Fruit fly (Drosophila melanogaster) whole organism, embryonic: ENCODE data around the gene CG10348.

Experiments used
- Ada2b ChIP-seq: fragments of 200-800 bp; sonication (Bioruptor generic); IDR thresholded peaks from 2 replicates; pipeline ENCODE4 v1.3.6; 2022; ENCODE audit warnings: missing biosample characterization, missing genetic modification characterization
- Atf6 ChIP-seq: fragments of 200-800 bp; sonication (Bioruptor generic); IDR thresholded peaks from 2 replicates; pipeline ENCODE4 v1.3.6; 2022; ENCODE audit warnings: missing biosample characterization, missing genetic modification characterization
- Bgb ChIP-seq: fragments of 200-800 bp; sonication (Bioruptor generic); IDR thresholded peaks from 2 replicates; pipeline ENCODE4 v1.3.6; 2022; ENCODE audit warnings: missing biosample characterization, missing genetic modification characterization; ENCODE audit not compliant: partially characterized antibody
- CG1024 ChIP-seq: fragments of 200-800 bp; sonication (Bioruptor generic); IDR thresholded peaks from 2 replicates; pipeline ENCODE4 v1.3.6; 2022; ENCODE audit warnings: missing biosample characterization, missing genetic modification characterization
- CG11723 ChIP-seq: fragments of 200-800 bp; sonication (Bioruptor generic); optimal IDR thresholded peaks from 2 replicates; lab custom pipeline; 2017; ENCODE audit warnings: missing biosample characterization, mild to moderate bottlenecking, missing genetic modification characterization
- CG12744 ChIP-seq: fragments of 200-800 bp; sonication (Bioruptor generic); optimal IDR thresholded peaks from 2 replicates; lab custom pipeline; 2016; ENCODE audit warnings: missing biosample characterization, missing genetic modification characterization
- CG13894 ChIP-seq: fragments of 200-800 bp; sonication (Bioruptor generic); optimal IDR thresholded peaks from 3 replicates; lab custom pipeline; 2018; ENCODE audit warnings: missing biosample characterization, mild to moderate bottlenecking, missing genetic modification characterization, moderate library complexity
- CG15011 ChIP-seq: fragments of 200-800 bp; sonication (Bioruptor generic); optimal IDR thresholded peaks from 3 replicates; lab custom pipeline; 2018; ENCODE audit warnings: missing biosample characterization, mild to moderate bottlenecking, missing genetic modification characterization
- CG15269 ChIP-seq: fragments of 200-800 bp; sonication (Bioruptor generic); optimal IDR thresholded peaks from 2 replicates; lab custom pipeline; 2018; ENCODE audit warnings: missing biosample characterization, mild to moderate bottlenecking, missing genetic modification characterization, moderate library complexity
- CG17359 ChIP-seq: fragments of 200-800 bp; sonication (Bioruptor generic); optimal IDR thresholded peaks from 3 replicates; lab custom pipeline; 2018; ENCODE audit warnings: missing biosample characterization, mild to moderate bottlenecking, missing genetic modification characterization, moderate library complexity
- CG17385 ChIP-seq: fragments of 200-800 bp; sonication (Bioruptor generic); optimal IDR thresholded peaks from 3 replicates; lab custom pipeline; 2018; ENCODE audit warnings: missing biosample characterization, mild to moderate bottlenecking, missing genetic modification characterization
- CG17568 ChIP-seq: fragments of 200-800 bp; sonication (Bioruptor generic); optimal IDR thresholded peaks from 2 replicates; lab custom pipeline; 2018; ENCODE audit warnings: missing biosample characterization, mild to moderate bottlenecking, missing genetic modification characterization, moderate library complexity
- CG17802 ChIP-seq: fragments of 200-800 bp; sonication (Bioruptor generic); optimal IDR thresholded peaks from 2 replicates; lab custom pipeline; 2018; ENCODE audit warnings: missing biosample characterization, mild to moderate bottlenecking, missing genetic modification characterization, moderate library complexity
- CG2116 ChIP-seq: fragments of 200-800 bp; sonication (Bioruptor generic); optimal IDR thresholded peaks from 3 replicates; lab custom pipeline; 2018; ENCODE audit warnings: missing biosample characterization, mild to moderate bottlenecking, missing genetic modification characterization
- CG2199 ChIP-seq: fragments of 200-800 bp; sonication (Bioruptor generic); IDR thresholded peaks from 3 replicates; pipeline ENCODE4 v1.3.6; 2022; ENCODE audit warnings: missing biosample characterization, missing genetic modification characterization
- CG3065 ChIP-seq: fragments of 200-800 bp; sonication (Bioruptor generic); optimal IDR thresholded peaks from 2 replicates; lab custom pipeline; 2016; ENCODE audit warnings: missing biosample characterization, missing genetic modification characterization
- CG31388 ChIP-seq: fragments of 200-800 bp; sonication (Bioruptor generic); optimal IDR thresholded peaks from 2 replicates; lab custom pipeline; 2016; ENCODE audit warnings: missing biosample characterization, missing genetic modification characterization
- CG33213 ChIP-seq: fragments of 200-800 bp; sonication (Bioruptor generic); optimal IDR thresholded peaks from 3 replicates; lab custom pipeline; 2016; ENCODE audit warnings: missing biosample characterization, missing genetic modification characterization
- CG34224 ChIP-seq: fragments of 200-800 bp; sonication (Bioruptor generic); IDR thresholded peaks from 3 replicates; pipeline ENCODE4 v1.3.6; 2022; ENCODE audit warnings: missing biosample characterization, missing genetic modification characterization; ENCODE audit not compliant: partially characterized antibody
- CG34422 ChIP-seq: fragments of 200-800 bp; sonication (Bioruptor generic); IDR thresholded peaks from 3 replicates; pipeline ENCODE4 v1.3.6; 2022; ENCODE audit warnings: missing biosample characterization, missing genetic modification characterization
- CG3995 ChIP-seq: fragments of 200-800 bp; sonication (Bioruptor generic); optimal IDR thresholded peaks from 3 replicates; lab custom pipeline; 2016; ENCODE audit warnings: missing biosample characterization, missing genetic modification characterization
- CG7987 ChIP-seq: fragments of 200-800 bp; sonication (Bioruptor generic); optimal IDR thresholded peaks from 2 replicates; lab custom pipeline; 2018; ENCODE audit warnings: missing biosample characterization, mild to moderate bottlenecking, missing genetic modification characterization, moderate library complexity
- CG8359 ChIP-seq: fragments of 200-800 bp; sonication (Bioruptor generic); optimal IDR thresholded peaks from 2 replicates; lab custom pipeline; 2017; ENCODE audit warnings: missing biosample characterization, mild to moderate bottlenecking, missing genetic modification characterization, borderline replicate concordance
- Chrac-16 ChIP-seq: fragments of 200-800 bp; sonication (Bioruptor generic); optimal IDR thresholded peaks from 3 replicates; lab custom pipeline; 2016; ENCODE audit warnings: missing biosample characterization, missing genetic modification characterization
- Dfd ChIP-seq, 2 experiments: fragments of >200 bp; optimal IDR thresholded peaks; 2 replicates each; lab custom pipeline; 2017; ENCODE audit warnings: missing biosample characterization in 2 of 2, missing genetic modification characterization in 2 of 2
- Gsc ChIP-seq: fragments of 200-800 bp; sonication (Bioruptor generic); IDR thresholded peaks from 2 replicates; pipeline ENCODE4 v1.3.6; 2022; ENCODE audit warnings: missing biosample characterization, missing genetic modification characterization
- Hr3 ChIP-seq: fragments of 200-800 bp; sonication (Bioruptor generic); optimal IDR thresholded peaks from 3 replicates; lab custom pipeline; 2016; ENCODE audit warnings: missing biosample characterization, missing genetic modification characterization
- Hr39 ChIP-seq: fragments of >200 bp; optimal IDR thresholded peaks from 2 replicates; lab custom pipeline; 2017
- Oaz ChIP-seq: fragments of 200-800 bp; sonication (Bioruptor generic); IDR thresholded peaks from 2 replicates; pipeline ENCODE4 v1.3.6; 2022; ENCODE audit warnings: missing biosample characterization, missing genetic modification characterization
- Ravus ChIP-seq: fragments of 200-800 bp; sonication (Bioruptor generic); IDR thresholded peaks from 2 replicates; pipeline ENCODE4 v1.3.6; 2022; ENCODE audit warnings: missing biosample characterization, missing genetic modification characterization
- Scr ChIP-seq: fragments of 200-800 bp; sonication (Bioruptor generic); IDR thresholded peaks from 2 replicates; pipeline ENCODE4 v1.3.6; 2022; ENCODE audit warnings: missing biosample characterization, missing genetic modification characterization; ENCODE audit not compliant: partially characterized antibody
- Taf1 ChIP-seq: fragments of 200-800 bp; sonication (Bioruptor generic); IDR thresholded peaks from 2 replicates; pipeline ENCODE4 v1.3.6; 2022; ENCODE audit warnings: missing biosample characterization, missing genetic modification characterization
- Vsx1 ChIP-seq: fragments of 200-800 bp; sonication (Bioruptor generic); optimal IDR thresholded peaks from 2 replicates; lab custom pipeline; 2017; ENCODE audit warnings: missing biosample characterization, mild to moderate bottlenecking, missing genetic modification characterization, missing genetic modification reagents
- Xbp1 ChIP-seq: fragments of 200-800 bp; sonication (Bioruptor generic); optimal IDR thresholded peaks from 3 replicates; lab custom pipeline; 2016; ENCODE audit warnings: missing biosample characterization, mild to moderate bottlenecking, missing genetic modification characterization
- ara ChIP-seq: fragments of 200-800 bp; sonication (Bioruptor generic); IDR thresholded peaks from 2 replicates; pipeline ENCODE4 v1.3.6; 2022; ENCODE audit warnings: missing biosample characterization, missing genetic modification characterization
- ato ChIP-seq: fragments of 200-800 bp; sonication (Bioruptor generic); IDR thresholded peaks from 2 replicates; pipeline ENCODE4 v1.3.6; 2022; ENCODE audit warnings: missing biosample characterization, missing genetic modification characterization; ENCODE audit not compliant: partially characterized antibody
- bab2 ChIP-seq: fragments of 200-800 bp; sonication (Bioruptor generic); optimal IDR thresholded peaks from 2 replicates; lab custom pipeline; 2016; ENCODE audit warnings: missing biosample characterization, missing genetic modification characterization
- chn ChIP-seq: fragments of 200-800 bp; sonication (Bioruptor generic); optimal IDR thresholded peaks from 2 replicates; lab custom pipeline; 2016; ENCODE audit warnings: missing biosample characterization, missing genetic modification characterization
- dimm ChIP-seq: fragments of 200-800 bp; sonication (Bioruptor generic); IDR thresholded peaks from 2 replicates; pipeline ENCODE4 v1.3.6; 2022; ENCODE audit warnings: missing biosample characterization, missing genetic modification characterization
- esg ChIP-seq: fragments of 200-800 bp; sonication (Bioruptor generic); conservative IDR thresholded peaks from 2 replicates; pipeline ENCODE4 v1.3.6; 2022; ENCODE audit warnings: missing biosample characterization, missing genetic modification characterization
- insv ChIP-seq, 2 experiments: fragments of 200-800 bp; sonication (Bioruptor generic); optimal IDR thresholded peaks; 3 replicates each; lab custom pipeline; 2016 to 2018; ENCODE audit warnings: missing biosample characterization in 2 of 2, missing genetic modification characterization in 2 of 2
- kay ChIP-seq: fragments of 200-800 bp; sonication (Bioruptor generic); optimal IDR thresholded peaks from 2 replicates; lab custom pipeline; 2016; ENCODE audit warnings: missing biosample characterization, missing genetic modification characterization
- luna ChIP-seq: fragments of 200-800 bp; sonication (Bioruptor generic); optimal IDR thresholded peaks from 2 replicates; lab custom pipeline; 2016; ENCODE audit warnings: missing biosample characterization, missing genetic modification characterization
- onecut ChIP-seq: fragments of 200-800 bp; sonication (Bioruptor generic); IDR thresholded peaks from 2 replicates; pipeline ENCODE4 v1.3.6; 2022; ENCODE audit warnings: missing biosample characterization, missing genetic modification characterization
- rib ChIP-seq: fragments of 200-800 bp; sonication (Bioruptor generic); IDR thresholded peaks from 2 replicates; pipeline ENCODE4 v1.3.6; 2022; ENCODE audit warnings: missing biosample characterization, missing genetic modification characterization
- schlank ChIP-seq: fragments of 200-800 bp; sonication (Bioruptor generic); optimal IDR thresholded peaks from 2 replicates; lab custom pipeline; 2018; ENCODE audit warnings: missing biosample characterization, mild to moderate bottlenecking, missing genetic modification characterization
- sd ChIP-seq: fragments of 200-800 bp; sonication (Bioruptor generic); optimal IDR thresholded peaks from 3 replicates; lab custom pipeline; 2018; ENCODE audit warnings: missing biosample characterization, mild to moderate bottlenecking, missing genetic modification characterization, moderate library complexity
- tll ChIP-seq, 2 experiments: fragments of 200-800 bp in 1 of 2; fragments of >200 bp in 1 of 2; sonication (Bioruptor generic) in 1 of 2; optimal IDR thresholded peaks; 2 replicates each; lab custom pipeline; 2017 to 2019; ENCODE audit warnings: missing biosample characterization in 2 of 2, missing genetic modification characterization in 2 of 2, mild to moderate bottlenecking in 1 of 2, moderate library complexity in 1 of 2

Gene CG10348

dm6 chr2L:18693877-18694723, 38.2 kb downstream of the CG10348 start (continued):
- TF ChIP-seq CG8359 (GFP tag; lab: Kevin White, UChicago) (no peak), ato (GFP tag; lab: Robert Waterston, UW) (no peak), CG3065 (GFP tag; lab: Kevin White, UChicago) (no peak), CG31388 (GFP tag; lab: Kevin White, UChicago) (peak; percentile 35), Oaz (no peak), Chrac-16 (GFP tag; lab: Kevin White, UChicago) (peak; percentile 67), sd (tag; lab: Kevin White, UChicago) (peak; percentile 80), CG2199 (GFP tag; lab: Robert Waterston, UW) (peak; percentile 74; the same call in 2 of the 3 replicates), CG1024 (GFP tag; lab: Robert Waterston, UW) (0 out of 2 replicates have a peak, but pooled peaks have one; percentile 36), tll (GFP tag; optimal IDR thresholded peaks at IDR 0.05; lab: Kevin White, UChicago) (no peak), Bgb (no peak), onecut (peak; percentile 24; the same call in 1 of the 2 replicates), Ada2b (GFP tag; lab: Robert Waterston, UW) (peak; percentile 67; the same call in 1 of the 2 replicates), CG13894 (peak; percentile 84), CG17802 (tag; lab: Kevin White, UChicago) (peak; percentile 37), CG33213 (peak; percentile 44), Atf6 (GFP tag; lab: Robert Waterston, UW) (peak; percentile 45; the same call in 1 of the 2 replicates), CG34224 (no peak; the same call in 2 of the 3 replicates), Scr (GFP tag; lab: Robert Waterston, UW) (0 out of 2 replicates have a peak, but pooled peaks have one; percentile 12), CG17385 (GFP tag; lab: Kevin White, UChicago) (peak; percentile 97), Taf1 (no peak), dimm (GFP tag; lab: Robert Waterston, UW) (no peak), Gsc (GFP tag; lab: Robert Waterston, UW) (0 out of 2 replicates have a peak, but pooled peaks have one; percentile 14), Hr39 (lab: Kevin White, UChicago) (no peak), rib (GFP tag; lab: Robert Waterston, UW) (peak; percentile 68), esg (peak; percentile 51), bab2 (peak; percentile 51), Dfd (GFP tag; optimal IDR thresholded peaks at IDR 0.05; lab: Kevin White, UChicago) (no peak), chn (GFP tag; lab: Kevin White, UChicago) (peak; percentile 49), CG17568 (no peak), ara (GFP tag; lab: Robert Waterston, UW) (peak; percentile 64), Xbp1 (GFP tag; lab: Kevin White, UChicago) (peak; percentile 70), Vsx1 (GFP tag; lab: Kevin White, UChicago) (no peak), Hr3 (GFP tag; lab: Kevin White, UChicago) (no peak), CG17359 (tag; lab: Kevin White, UChicago) (peak; percentile 63), CG3995 (no peak), Ravus (GFP tag; lab: Robert Waterston, UW) (no peak), insv (GFP tag; optimal IDR thresholded peaks at IDR 0.05; lab: Kevin White, UChicago) (no peak), CG15269 (peak; percentile 45), luna (GFP tag; lab: Kevin White, UChicago) (peak; percentile 0), CG34422 (GFP tag; lab: Robert Waterston, UW) (peak; percentile 45; the same call in 1 of the 3 replicates), CG2116 (peak; percentile 40), schlank (tag; lab: Kevin White, UChicago) (no peak), CG15011 (GFP tag; lab: Kevin White, UChicago) (no peak), CG12744 (GFP tag; lab: Kevin White, UChicago) (peak; percentile 42), CG11723 (peak; percentile 51), CG7987 (GFP tag; lab: Kevin White, UChicago) (peak; percentile 75), kay (no peak)
